Fruit fly (Drosophila melanogaster) whole organism, wandering third instar larva: ENCODE data around the gene tomb.

ENCODE experiments used
- Abd-B ChIP-seq: fragments of >200 bp; optimal IDR thresholded peaks from 2 replicates; lab custom pipeline; 2017; ENCODE audit warnings: missing biosample characterization, missing genetic modification characterization
- CG32264 ChIP-seq: fragments of 200-800 bp; sonication (Bioruptor generic); optimal IDR thresholded peaks from 2 replicates; lab custom pipeline; 2016; ENCODE audit warnings: missing biosample characterization, missing genetic modification characterization
- CG9705 ChIP-seq: fragments of 200-800 bp; sonication (Bioruptor generic); optimal IDR thresholded peaks from 2 replicates; lab custom pipeline; 2018; ENCODE audit warnings: missing biosample characterization, mild to moderate bottlenecking, missing genetic modification characterization
- CrebA ChIP-seq: fragments of 200-800 bp; sonication (Bioruptor generic); optimal IDR thresholded peaks from 2 replicates; lab custom pipeline; 2016; ENCODE audit warnings: missing biosample characterization, mild to moderate bottlenecking, missing genetic modification characterization, borderline replicate concordance
- Dfd ChIP-seq: fragments of >200 bp; optimal IDR thresholded peaks from 2 replicates; lab custom pipeline; 2017; ENCODE audit warnings: missing biosample characterization, missing genetic modification characterization
- Dif ChIP-seq: fragments of 200-275, 200-300 bp; sonication (Bioruptor generic); optimal IDR thresholded peaks from 2 replicates; lab custom pipeline; 2018; ENCODE audit warnings: missing biosample characterization, missing genetic modification characterization; ENCODE audit not compliant: partially characterized antibody
- GATAd ChIP-seq: sonication (Bioruptor generic); optimal IDR thresholded peaks from 2 replicates; lab custom pipeline; 2016; ENCODE audit warnings: missing biosample characterization, missing genetic modification characterization
- HLH106 ChIP-seq: fragments of 200-800 bp; optimal IDR thresholded peaks from 3 replicates; lab custom pipeline; 2019; ENCODE audit warnings: missing biosample characterization, mild to moderate bottlenecking, missing genetic modification characterization, moderate library complexity
- Hnf4 ChIP-seq: fragments of 200-800 bp; sonication (Bioruptor generic); optimal IDR thresholded peaks from 2 replicates; lab custom pipeline; 2016; ENCODE audit warnings: missing biosample characterization, mild to moderate bottlenecking, missing genetic modification characterization
- Hr78 ChIP-seq: fragments of >200 bp; optimal IDR thresholded peaks from 2 replicates; lab custom pipeline; 2017; ENCODE audit warnings: missing biosample characterization, missing genetic modification characterization
- Hr83 ChIP-seq: fragments of 200-300 bp; sonication (Bioruptor generic); optimal IDR thresholded peaks from 2 replicates; lab custom pipeline; 2016; ENCODE audit warnings: missing biosample characterization, mild to moderate bottlenecking, missing genetic modification characterization, moderate library complexity; ENCODE audit not compliant: poor library complexity, severe bottlenecking
- Jra ChIP-seq: sonication (Bioruptor generic); optimal IDR thresholded peaks from 2 replicates; lab custom pipeline; 2016; ENCODE audit warnings: missing biosample characterization, missing genetic modification characterization
- Mio ChIP-seq: sonication (Bioruptor generic); optimal IDR thresholded peaks from 2 replicates; lab custom pipeline; 2016; ENCODE audit warnings: missing biosample characterization, missing genetic modification characterization
- Myc ChIP-seq: fragments of >200 bp; optimal IDR thresholded peaks from 2 replicates; lab custom pipeline; 2017
- N ChIP-seq: fragments of >200 bp; optimal IDR thresholded peaks from 2 replicates; lab custom pipeline; 2018; ENCODE audit warnings: missing biosample characterization, missing external identifiers, missing genetic modification characterization
- OdsH ChIP-seq: fragments of 200-800 bp; sonication (Bioruptor generic); optimal IDR thresholded peaks from 2 replicates; lab custom pipeline; 2016; ENCODE audit warnings: missing biosample characterization, mild to moderate bottlenecking, missing genetic modification characterization
- Sp1 ChIP-seq: fragments of 200-800 bp; sonication (Bioruptor generic); optimal IDR thresholded peaks from 3 replicates; lab custom pipeline; 2019; ENCODE audit warnings: missing biosample characterization, mild to moderate bottlenecking, missing genetic modification characterization, moderate library complexity
- Vsx2 ChIP-seq: fragments of 200-300, 225-300 bp; sonication (Bioruptor generic); optimal IDR thresholded peaks from 2 replicates; lab custom pipeline; 2018; ENCODE audit warnings: missing biosample characterization, missing genetic modification characterization; ENCODE audit not compliant: partially characterized antibody
- brk ChIP-seq: fragments of 200-800 bp; sonication (Bioruptor generic); optimal IDR thresholded peaks from 2 replicates; lab custom pipeline; 2016; ENCODE audit warnings: missing biosample characterization, mild to moderate bottlenecking, missing genetic modification characterization
- dl ChIP-seq, 2 experiments: fragments of 175-275, 200-275 bp in 1 of 2; fragments of 200-275 bp in 1 of 2; sonication (Bioruptor generic); optimal IDR thresholded peaks; lab custom pipeline; 2018; ENCODE audit warnings: mild to moderate bottlenecking in 2 of 2, missing biosample characterization in 2 of 2, missing genetic modification characterization in 2 of 2, moderate library complexity in 2 of 2; ENCODE audit not compliant: partially characterized antibody in 2 of 2, insufficient read depth in 1 of 2
- dmrt93B ChIP-seq: fragments of 200-800 bp; sonication (Bioruptor generic); optimal IDR thresholded peaks from 2 replicates; lab custom pipeline; 2018; ENCODE audit warnings: missing biosample characterization, mild to moderate bottlenecking, missing genetic modification characterization
- dsf ChIP-seq: sonication (Bioruptor generic); optimal IDR thresholded peaks from 2 replicates; lab custom pipeline; 2016; ENCODE audit warnings: missing biosample characterization, missing genetic modification characterization, borderline replicate concordance
- ey ChIP-seq: fragments of 200-800 bp; sonication (Bioruptor generic); optimal IDR thresholded peaks from 2 replicates; lab custom pipeline; 2016; ENCODE audit warnings: missing biosample characterization, missing genetic modification characterization
- foxo ChIP-seq, 2 experiments: fragments of 200-800 bp; sonication (Bioruptor generic); optimal IDR thresholded peaks; 2 replicates in 1 of 2; 3 replicates in 1 of 2; lab custom pipeline; 2016 to 2017; ENCODE audit warnings: missing biosample characterization in 2 of 2, missing genetic modification characterization in 2 of 2
- fru ChIP-seq: fragments of 200-800 bp; sonication (Bioruptor generic); optimal IDR thresholded peaks from 3 replicates; lab custom pipeline; 2016; ENCODE audit warnings: missing biosample characterization, mild to moderate bottlenecking, missing genetic modification characterization
- h ChIP-seq: fragments of 200-800 bp; sonication (Bioruptor generic); optimal IDR thresholded peaks from 3 replicates; lab custom pipeline; 2016; ENCODE audit warnings: missing biosample characterization, mild to moderate bottlenecking, missing genetic modification characterization
- jim ChIP-seq: fragments of 175-275, 200-325 bp; sonication (Bioruptor generic); optimal IDR thresholded peaks from 2 replicates; lab custom pipeline; 2016; ENCODE audit warnings: missing biosample characterization, mild to moderate bottlenecking, missing genetic modification characterization
- lola ChIP-seq: fragments of >200 bp; optimal IDR thresholded peaks from 2 replicates; lab custom pipeline; 2017; ENCODE audit warnings: missing biosample characterization, missing genetic modification characterization
- pan ChIP-seq: fragments of >200 bp; optimal IDR thresholded peaks from 2 replicates; lab custom pipeline; 2017
- psq ChIP-seq: fragments of 200-800 bp; sonication (Bioruptor generic); optimal IDR thresholded peaks from 3 replicates; lab custom pipeline; 2017; ENCODE audit warnings: missing biosample characterization, mild to moderate bottlenecking, missing genetic modification characterization, moderate library complexity
- rgr ChIP-seq: fragments of 200-800 bp; sonication (Bioruptor generic); optimal IDR thresholded peaks from 3 replicates; lab custom pipeline; 2016; ENCODE audit warnings: missing biosample characterization, mild to moderate bottlenecking, missing genetic modification characterization
- sage ChIP-seq: fragments of 200-800 bp; sonication (Bioruptor generic); optimal IDR thresholded peaks from 2 replicates; lab custom pipeline; 2016; ENCODE audit warnings: missing biosample characterization, mild to moderate bottlenecking, missing genetic modification characterization
- sv ChIP-seq: fragments of 200-800 bp; sonication (Bioruptor generic); optimal IDR thresholded peaks from 3 replicates; lab custom pipeline; 2016; ENCODE audit warnings: missing biosample characterization, missing genetic modification characterization
- usp ChIP-seq: fragments of >200 bp; optimal IDR thresholded peaks from 2 replicates; lab custom pipeline; 2017; ENCODE audit warnings: missing biosample characterization, missing genetic modification characterization

Gene tomb

dm6 chr2L:5536658-5537057, at the start of gene tomb:
Gene tomb, minus strand, starts transcription at chr2L:5536758.
- TF ChIP-seq h (GFP tag; lab: Kevin White, UChicago), result no peak
- no peak for TF ChIP-seq rgr (GFP tag; lab: Kevin White, UChicago)
- no peak for TF ChIP-seq dsf (GFP tag; lab: Kevin White, UChicago)
- TF ChIP-seq Vsx2 (GFP tag; lab: Kevin White, UChicago), result no peak
- no peak for TF ChIP-seq Sp1 (GFP tag; lab: Kevin White, UChicago)
- no peak for TF ChIP-seq Myc
- no peak for TF ChIP-seq sage (GFP tag; lab: Kevin White, UChicago)
- no peak for TF ChIP-seq brk (GFP tag; lab: Kevin White, UChicago)

DNA sequence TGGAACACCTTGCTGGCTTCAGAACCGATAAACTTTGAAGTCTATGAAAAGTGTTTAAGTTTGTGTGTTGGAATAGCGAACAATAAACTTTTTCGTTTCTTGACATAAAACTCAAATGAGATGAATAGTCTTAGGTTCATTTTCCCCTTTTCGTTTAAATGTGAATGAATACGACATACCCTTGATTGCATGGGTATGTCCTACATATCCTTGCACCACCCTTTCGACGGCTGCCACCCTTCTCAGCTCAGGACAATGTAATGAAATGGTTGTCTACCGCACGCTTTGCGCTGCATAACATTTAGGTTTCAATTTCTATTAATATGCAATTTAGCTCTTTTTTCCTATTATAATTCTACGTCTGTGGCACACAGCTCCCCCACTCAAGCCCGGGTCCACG, 44.5 kb upstream of the tomb start, which contains the start of gene CG14011:
Gene CG14011, minus strand, starts transcription at position 101 of the 400 bp plus-strand sequence.
- TF ChIP-seq pan (lab: Kevin White, UChicago) (no peak), Dif (GFP tag; lab: Kevin White, UChicago) (no peak), lola (no peak), Sp1 (GFP tag; lab: Kevin White, UChicago) (no peak), Hr83 (GFP tag; lab: Kevin White, UChicago) (no peak), GATAd (GFP tag; lab: Kevin White, UChicago) (no peak), h (GFP tag; lab: Kevin White, UChicago) (no peak)

DNA sequence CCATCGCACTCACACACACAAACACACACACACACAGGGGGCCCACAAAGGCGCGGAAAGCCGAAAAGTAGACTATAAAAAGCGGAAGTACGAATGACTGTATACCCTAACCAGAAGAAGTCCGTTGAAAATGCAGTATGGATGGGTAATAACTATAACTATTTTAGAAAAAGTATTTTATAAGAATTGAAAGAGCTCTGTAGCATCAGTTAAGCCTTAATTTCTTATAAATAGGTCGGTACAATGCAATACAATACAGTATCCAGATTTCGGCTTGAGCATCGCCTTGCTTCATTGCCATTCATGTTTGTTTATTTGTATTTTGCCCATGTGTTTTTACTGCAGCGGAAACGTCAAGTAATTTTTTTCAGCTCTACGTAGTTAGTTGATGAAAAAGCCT, 32.9 kb upstream of the tomb start:
- no peak for TF ChIP-seq usp (GFP tag; lab: Kevin White, UChicago)
- TF ChIP-seq N, result no peak
- TF ChIP-seq dl (GFP tag; optimal IDR thresholded peaks at IDR 0.05; lab: Kevin White, UChicago; ENCODE audit: insufficient read depth in 1 of 2, partially characterized antibody in 2 of 2), result no peak
- no peak for TF ChIP-seq Dif (GFP tag; lab: Kevin White, UChicago)
- peak; percentile 12 for TF ChIP-seq dmrt93B (GFP tag; lab: Kevin White, UChicago)
- no peak for TF ChIP-seq Jra (GFP tag; lab: Kevin White, UChicago)
- TF ChIP-seq fru, result peak; percentile 40
- no peak for TF ChIP-seq psq (GFP tag; lab: Kevin White, UChicago)
- peak; percentile 23 for TF ChIP-seq OdsH (GFP tag; lab: Kevin White, UChicago)
- no peak for TF ChIP-seq Sp1 (GFP tag; lab: Kevin White, UChicago)
- TF ChIP-seq CrebA (GFP tag; lab: Kevin White, UChicago), result no peak
- no peak for TF ChIP-seq Mio (GFP tag; lab: Kevin White, UChicago)
- no peak for TF ChIP-seq Hr78 (GFP tag; lab: Kevin White, UChicago)
- TF ChIP-seq Hnf4 (GFP tag; lab: Kevin White, UChicago), result no peak
- peak; percentile 53 for TF ChIP-seq Dfd
- TF ChIP-seq h (GFP tag; lab: Kevin White, UChicago), result peak; percentile 35
- TF ChIP-seq pan (lab: Kevin White, UChicago), result no peak
- no peak for TF ChIP-seq sage (GFP tag; lab: Kevin White, UChicago)
- peak; percentile 24 for TF ChIP-seq rgr (GFP tag; lab: Kevin White, UChicago)
- no peak for TF ChIP-seq lola
- TF ChIP-seq HLH106 (tag; lab: Kevin White, UChicago), result peak; percentile 54
- TF ChIP-seq foxo (GFP tag; optimal IDR thresholded peaks at IDR 0.05; lab: Kevin White, UChicago), result peak in 1 of 2 experiments; percentile 34
- no peak for TF ChIP-seq jim (GFP tag; lab: Kevin White, UChicago)
- no peak for TF ChIP-seq CG32264 (GFP tag; lab: Kevin White, UChicago)
- no peak for TF ChIP-seq Vsx2 (GFP tag; lab: Kevin White, UChicago)
- no peak for TF ChIP-seq Hr83 (GFP tag; lab: Kevin White, UChicago)
- no peak for TF ChIP-seq Myc
- TF ChIP-seq sv (GFP tag; lab: Kevin White, UChicago), result no peak
- TF ChIP-seq ey (GFP tag; lab: Kevin White, UChicago), result peak; percentile 32

DNA sequence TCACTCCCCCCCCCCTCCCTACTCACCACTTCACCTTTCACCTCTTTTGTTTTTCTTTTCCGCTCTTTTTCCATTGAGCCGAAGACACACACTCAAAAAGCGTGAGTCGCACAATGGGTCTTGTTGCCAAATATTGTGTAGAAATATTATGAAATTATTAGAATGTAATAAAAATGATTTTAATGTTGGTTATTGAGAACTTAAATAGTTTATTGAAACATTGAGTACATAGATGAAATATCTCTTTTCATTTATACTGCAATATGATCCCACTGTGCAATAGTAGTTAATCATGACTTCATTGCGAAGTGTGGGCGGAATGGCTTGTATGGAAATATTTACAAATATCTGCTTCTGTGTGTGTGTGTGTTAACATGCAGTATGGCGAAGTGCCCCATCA, 30.5 kb upstream of the tomb start:
- TF ChIP-seq Mio (GFP tag; lab: Kevin White, UChicago) (no peak), CG9705 (GFP tag; lab: Kevin White, UChicago) (no peak), HLH106 (tag; lab: Kevin White, UChicago) (peak; percentile 14), Vsx2 (GFP tag; lab: Kevin White, UChicago) (no peak), lola (no peak), foxo (GFP tag; optimal IDR thresholded peaks at IDR 0.05; lab: Kevin White, UChicago) (peak in 1 of 2 experiments; percentile 2), Jra (GFP tag; lab: Kevin White, UChicago) (no peak), Hr78 (GFP tag; lab: Kevin White, UChicago) (no peak), Abd-B (GFP tag; lab: Kevin White, UChicago) (no peak), dmrt93B (GFP tag; lab: Kevin White, UChicago) (no peak), brk (GFP tag; lab: Kevin White, UChicago) (no peak)
